1 fruit fly cellular context compared by ENCODE assay signal in the genomic region with DNA sequence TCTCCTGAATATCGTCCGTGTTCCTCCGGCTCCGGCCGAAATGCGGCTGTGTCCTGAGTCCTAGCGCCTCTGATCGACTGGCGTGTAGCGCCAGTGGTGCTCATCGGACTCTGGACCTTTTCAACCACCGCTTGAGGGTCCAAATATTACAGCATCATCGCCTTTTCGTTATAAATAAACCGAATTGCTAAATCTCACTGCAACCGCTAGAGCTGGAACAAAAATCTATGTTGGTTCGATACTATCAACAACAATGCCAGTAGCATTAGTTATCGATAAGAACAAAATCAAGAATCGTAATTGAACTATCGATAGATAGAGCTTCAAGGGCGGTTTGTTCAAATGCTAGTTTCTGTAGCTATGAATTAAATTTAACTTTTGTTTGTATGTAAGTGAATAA.
A peak's percentile ranks its signal among the peaks of the same experiment; 100 is the strongest.
TF ChIP-seq lines count a peak whose summit lies in the region.

Gene CG6325, minus strand, starts transcription at position 220 of the 400 bp plus-strand sequence.

TF ChIP-seq in whole organism, embryonic, 481 proteins besides CTCF, POLR2A, EP300 and RAD21 (continued from another document and continues in another):
- TF ChIP-seq CG1832 (GFP tag; optimal IDR thresholded peaks at IDR 0.05; lab: Kevin White, UChicago) (no peak), B-H2 (GFP tag; optimal IDR thresholded peaks at IDR 0.05; lab: Kevin White, UChicago) (peak; percentile 16), Dfd (GFP tag; optimal IDR thresholded peaks at IDR 0.05; lab: Kevin White, UChicago) (no peak), Med (GFP tag; lab: Kevin White, UChicago) (peak; percentile 88), row (GFP tag; IDR thresholded peaks at IDR 0.05; lab: Robert Waterston, UW) (peak; percentile 47; the same call in 1 of the 3 replicates), dati (GFP tag; IDR thresholded peaks at IDR 0.05; lab: Robert Waterston, UW) (no peak), mam (GFP tag; optimal IDR thresholded peaks at IDR 0.05; lab: Kevin White, UChicago) (peak; percentile 21), crol (GFP tag; IDR thresholded peaks at IDR 0.05; lab: Robert Waterston, UW) (no peak), vfl (GFP tag; optimal IDR thresholded peaks at IDR 0.05; lab: Kevin White, UChicago) (no peak), CG4854 (GFP tag; optimal IDR thresholded peaks at IDR 0.05; lab: Kevin White, UChicago) (no peak), Oli (tag; optimal IDR thresholded peaks at IDR 0.05; lab: Kevin White, UChicago) (no peak), CG6791 (GFP tag; IDR thresholded peaks at IDR 0.05; lab: Robert Waterston, UW; ENCODE audit: partially characterized antibody) (peak; percentile 99), CG13287 (GFP tag; IDR thresholded peaks at IDR 0.05; lab: Robert Waterston, UW; ENCODE audit: partially characterized antibody) (peak; percentile 99), luna (GFP tag; optimal IDR thresholded peaks at IDR 0.05; lab: Kevin White, UChicago) (peak; percentile 19), eyg (GFP tag; optimal IDR thresholded peaks at IDR 0.05; lab: Kevin White, UChicago) (no peak), CG8944 (GFP tag; optimal IDR thresholded peaks at IDR 0.05; lab: Kevin White, UChicago) (no peak), sqz (GFP tag; optimal IDR thresholded peaks at IDR 0.05; lab: Kevin White, UChicago) (no peak), schlank (tag; optimal IDR thresholded peaks at IDR 0.05; lab: Kevin White, UChicago) (no peak), Fer2 (tag; optimal IDR thresholded peaks at IDR 0.05; lab: Kevin White, UChicago) (no peak), Adf1 (GFP tag; IDR thresholded peaks at IDR 0.05; lab: Robert Waterston, UW) (no peak), cg (GFP tag; optimal IDR thresholded peaks at IDR 0.05; lab: Kevin White, UChicago) (no peak), vnd (GFP tag; IDR thresholded peaks at IDR 0.05; lab: Robert Waterston, UW; ENCODE audit: partially characterized antibody) (peak; percentile 98), nmo (GFP tag; optimal IDR thresholded peaks at IDR 0.05; lab: Kevin White, UChicago) (peak; percentile 19), unpg (GFP tag; optimal IDR thresholded peaks at IDR 0.05; lab: Kevin White, UChicago) (no peak), unc-4 (GFP tag; IDR thresholded peaks at IDR 0.05; lab: Robert Waterston, UW; ENCODE audit: partially characterized antibody) (peak; percentile 99), CG1647 (GFP tag; optimal IDR thresholded peaks at IDR 0.05; lab: Kevin White, UChicago) (no peak), CkIIα-i1 (GFP tag; IDR thresholded peaks at IDR 0.05; lab: Robert Waterston, UW) (no peak), tna (GFP tag; IDR thresholded peaks at IDR 0.05; lab: Robert Waterston, UW; ENCODE audit: partially characterized antibody) (peak; percentile 99), CG9817 (tag; optimal IDR thresholded peaks at IDR 0.05; lab: Kevin White, UChicago) (no peak), CG8388 (GFP tag; optimal IDR thresholded peaks at IDR 0.05; lab: Kevin White, UChicago) (no peak), corto (GFP tag; optimal IDR thresholded peaks at IDR 0.05; lab: Kevin White, UChicago) (no peak), CG11456 (GFP tag; IDR thresholded peaks at IDR 0.05; lab: Robert Waterston, UW) (no peak), Kr (GFP tag; optimal IDR thresholded peaks at IDR 0.05; lab: Kevin White, UChicago) (no peak), Nf-YB (GFP tag; optimal IDR thresholded peaks at IDR 0.05; lab: Kevin White, UChicago) (no peak), CoRest (tag; optimal IDR thresholded peaks at IDR 0.05; lab: Kevin White, UChicago) (no peak), insv (GFP tag; optimal IDR thresholded peaks at IDR 0.05; lab: Kevin White, UChicago) (peak in 1 of 2 experiments; percentile 42), Scr (GFP tag; IDR thresholded peaks at IDR 0.05; lab: Robert Waterston, UW; ENCODE audit: partially characterized antibody) (peak; percentile 97), Elba2 (GFP tag; optimal IDR thresholded peaks at IDR 0.05; lab: Kevin White, UChicago) (no peak), NC2α (GFP tag; optimal IDR thresholded peaks at IDR 0.05; lab: Kevin White, UChicago) (no peak), hbn (GFP tag; IDR thresholded peaks at IDR 0.05; lab: Robert Waterston, UW; ENCODE audit: partially characterized antibody) (peak; percentile 99), CG18599 (GFP tag; optimal IDR thresholded peaks at IDR 0.05; lab: Kevin White, UChicago) (no peak), CG17186 (GFP tag; optimal IDR thresholded peaks at IDR 0.05; lab: Kevin White, UChicago) (no peak), CG12104 (GFP tag; optimal IDR thresholded peaks at IDR 0.05; lab: Kevin White, UChicago) (no peak), usp (GFP tag; optimal IDR thresholded peaks at IDR 0.05; lab: Kevin White, UChicago) (no peak), HmgZ (tag; optimal IDR thresholded peaks at IDR 0.05; lab: Kevin White, UChicago) (peak; percentile 43), CG30431 (GFP tag; optimal IDR thresholded peaks at IDR 0.05; lab: Kevin White, UChicago) (no peak), amos (GFP tag; IDR thresholded peaks at IDR 0.05; lab: Robert Waterston, UW; ENCODE audit: partially characterized antibody) (peak; percentile 99), CG2678 (tag; optimal IDR thresholded peaks at IDR 0.05; lab: Kevin White, UChicago) (no peak), dmrt99B (tag; optimal IDR thresholded peaks at IDR 0.05; lab: Kevin White, UChicago) (no peak), TFAM (GFP tag; optimal IDR thresholded peaks at IDR 0.05; lab: Kevin White, UChicago) (no peak), pzg (GFP tag; optimal IDR thresholded peaks at IDR 0.05; lab: Kevin White, UChicago) (peak; percentile 87), Dp (GFP tag; optimal IDR thresholded peaks at IDR 0.05; lab: Kevin White, UChicago) (peak; percentile 94), lilli (GFP tag; optimal IDR thresholded peaks at IDR 0.05; lab: Kevin White, UChicago) (peak; percentile 23), CG2116 (GFP tag; optimal IDR thresholded peaks at IDR 0.05; lab: Kevin White, UChicago) (peak; percentile 84), stc (GFP tag; IDR thresholded peaks at IDR 0.05; lab: Robert Waterston, UW) (no peak), BEAF-32 (GFP tag; optimal IDR thresholded peaks at IDR 0.05; lab: Kevin White, UChicago) (peak; percentile 95), Myb (GFP tag; optimal IDR thresholded peaks at IDR 0.05; lab: Kevin White, UChicago) (peak; percentile 22), C15 (GFP tag; IDR thresholded peaks at IDR 0.05; lab: Robert Waterston, UW) (no peak), ci (GFP tag; IDR thresholded peaks at IDR 0.05; lab: Robert Waterston, UW) (no peak), Eip74EF (GFP tag; optimal IDR thresholded peaks at IDR 0.05; lab: Kevin White, UChicago) (no peak), Drgx (GFP tag; IDR thresholded peaks at IDR 0.05; lab: Robert Waterston, UW) (no peak), ara (GFP tag; IDR thresholded peaks at IDR 0.05; lab: Robert Waterston, UW) (no peak), gfzf (GFP tag; optimal IDR thresholded peaks at IDR 0.05; lab: Kevin White, UChicago) (no peak), HLH54F (GFP tag; optimal IDR thresholded peaks at IDR 0.05; lab: Kevin White, UChicago) (no peak), Ets97D (GFP tag; optimal IDR thresholded peaks at IDR 0.05; lab: Kevin White, UChicago) (peak; percentile 43), CrebB (tag; optimal IDR thresholded peaks at IDR 0.05; lab: Kevin White, UChicago) (peak; percentile 2), repo (GFP tag; optimal IDR thresholded peaks at IDR 0.05; lab: Kevin White, UChicago) (no peak), Hey (tag; optimal IDR thresholded peaks at IDR 0.05; lab: Kevin White, UChicago) (no peak), wdn (GFP tag; IDR thresholded peaks at IDR 0.05; lab: Robert Waterston, UW) (no peak), lbe (GFP tag; optimal IDR thresholded peaks at IDR 0.05; lab: Kevin White, UChicago) (peak; percentile 16), CG10267 (tag; optimal IDR thresholded peaks at IDR 0.05; lab: Kevin White, UChicago) (peak; percentile 33), jumu (GFP tag; optimal IDR thresholded peaks at IDR 0.05; lab: Kevin White, UChicago) (no peak), Lim3 (GFP tag; IDR thresholded peaks at IDR 0.05; lab: Robert Waterston, UW) (no peak), CG14860 (GFP tag; IDR thresholded peaks at IDR 0.05; lab: Robert Waterston, UW; ENCODE audit: partially characterized antibody) (peak; percentile 99), knrl (GFP tag; IDR thresholded peaks at IDR 0.05; lab: Robert Waterston, UW; ENCODE audit: partially characterized antibody) (peak; percentile 97), CG2120 (GFP tag; optimal IDR thresholded peaks at IDR 0.05; lab: Kevin White, UChicago) (peak; percentile 24), CG3726 (GFP tag; IDR thresholded peaks at IDR 0.05; lab: Robert Waterston, UW) (no peak), Opbp (GFP tag; IDR thresholded peaks at IDR 0.05; lab: Robert Waterston, UW; ENCODE audit: partially characterized antibody) (peak; percentile 98), peb (GFP tag; IDR thresholded peaks at IDR 0.05; lab: Robert Waterston, UW) (no peak), Bgb (GFP tag; IDR thresholded peaks at IDR 0.05; lab: Robert Waterston, UW; ENCODE audit: partially characterized antibody) (peak; percentile 99), Stat92E (GFP tag; optimal IDR thresholded peaks at IDR 0.05; lab: Kevin White, UChicago) (peak in 1 of 3 experiments; percentile 13), mld (GFP tag; IDR thresholded peaks at IDR 0.05; lab: Robert Waterston, UW; ENCODE audit: partially characterized antibody) (peak; percentile 99), CG15011 (GFP tag; optimal IDR thresholded peaks at IDR 0.05; lab: Kevin White, UChicago) (no peak), Dll (GFP tag; IDR thresholded peaks at IDR 0.05; lab: Robert Waterston, UW; ENCODE audit: partially characterized antibody) (peak; percentile 98), CG13624 (GFP tag; optimal IDR thresholded peaks at IDR 0.05; lab: Kevin White, UChicago) (peak; percentile 37), odd (GFP tag; optimal IDR thresholded peaks at IDR 0.05; lab: Kevin White, UChicago) (no peak), stwl (tag; optimal IDR thresholded peaks at IDR 0.05; lab: Kevin White, UChicago) (peak; percentile 79), sim (GFP tag; IDR thresholded peaks at IDR 0.05; lab: Robert Waterston, UW) (no peak), CG10543 (GFP tag; optimal IDR thresholded peaks at IDR 0.05; lab: Kevin White, UChicago) (no peak), CG11093 (GFP tag; IDR thresholded peaks at IDR 0.05; lab: Robert Waterston, UW) (no peak), CG43689 (GFP tag; IDR thresholded peaks at IDR 0.05; lab: Robert Waterston, UW) (no peak), klu (GFP tag; IDR thresholded peaks at IDR 0.05; lab: Robert Waterston, UW) (no peak), CG17912 (GFP tag; optimal IDR thresholded peaks at IDR 0.05; lab: Kevin White, UChicago) (no peak), fd64A (GFP tag; optimal IDR thresholded peaks at IDR 0.05; lab: Kevin White, UChicago) (no peak), CG5245 (GFP tag; optimal IDR thresholded peaks at IDR 0.05; lab: Kevin White, UChicago) (no peak), Hsf (GFP tag; optimal IDR thresholded peaks at IDR 0.05; lab: Kevin White, UChicago) (no peak), CG9876 (GFP tag; optimal IDR thresholded peaks at IDR 0.05; lab: Kevin White, UChicago) (no peak), Gug (GFP tag; IDR thresholded peaks at IDR 0.05; lab: Robert Waterston, UW) (no peak), CG3281 (GFP tag; optimal IDR thresholded peaks at IDR 0.05; lab: Kevin White, UChicago) (no peak), YL-1 (GFP tag; optimal IDR thresholded peaks at IDR 0.05; lab: Kevin White, UChicago) (peak; percentile 31), Oaz (GFP tag; IDR thresholded peaks at IDR 0.05; lab: Robert Waterston, UW) (no peak), CG6254 (GFP tag; optimal IDR thresholded peaks at IDR 0.05; lab: Kevin White, UChicago) (no peak), CG16813 (GFP tag; IDR thresholded peaks at IDR 0.05; lab: Robert Waterston, UW; ENCODE audit: partially characterized antibody) (peak; percentile 97), Dref (GFP tag; IDR thresholded peaks at IDR 0.05; lab: Robert Waterston, UW) (peak; percentile 99), CG2199 (GFP tag; IDR thresholded peaks at IDR 0.05; lab: Robert Waterston, UW) (no peak), en (GFP tag; optimal IDR thresholded peaks at IDR 0.05; lab: Kevin White, UChicago) (no peak), slbo (GFP tag; IDR thresholded peaks at IDR 0.05; lab: Robert Waterston, UW) (peak; percentile 32; the same call in 1 of the 2 replicates), Optix (GFP tag; IDR thresholded peaks at IDR 0.05; lab: Robert Waterston, UW) (no peak), hkb (optimal IDR thresholded peaks at IDR 0.05; lab: Kevin White, UChicago) (no peak), hkb (GFP tag; IDR thresholded peaks at IDR 0.05; lab: Robert Waterston, UW) (no peak), sug (tag; optimal IDR thresholded peaks at IDR 0.05; lab: Kevin White, UChicago) (no peak), sr (GFP tag; IDR thresholded peaks at IDR 0.05; lab: Robert Waterston, UW) (no peak), CG1603 (tag; optimal IDR thresholded peaks at IDR 0.05; lab: Kevin White, UChicago) (no peak), nerfin-2 (GFP tag; IDR thresholded peaks at IDR 0.05; lab: Robert Waterston, UW; ENCODE audit: partially characterized antibody) (peak; percentile 98), az2 (GFP tag; optimal IDR thresholded peaks at IDR 0.05; lab: Kevin White, UChicago) (no peak), al (GFP tag; IDR thresholded peaks at IDR 0.05; lab: Robert Waterston, UW) (no peak), CG32767 (GFP tag; IDR thresholded peaks at IDR 0.05; lab: Robert Waterston, UW) (no peak), HHEX (GFP tag; optimal IDR thresholded peaks at IDR 0.05; lab: Kevin White, UChicago) (no peak), CG18476 (GFP tag; optimal IDR thresholded peaks at IDR 0.05; lab: Kevin White, UChicago) (no peak), CG11504 (tag; optimal IDR thresholded peaks at IDR 0.05; lab: Kevin White, UChicago) (no peak), CG4424 (GFP tag; optimal IDR thresholded peaks at IDR 0.05; lab: Kevin White, UChicago) (no peak), gem (tag; optimal IDR thresholded peaks at IDR 0.05; lab: Kevin White, UChicago) (no peak), CG2129 (GFP tag; IDR thresholded peaks at IDR 0.05; lab: Robert Waterston, UW; ENCODE audit: partially characterized antibody) (peak; percentile 91), Jarid2 (GFP tag; optimal IDR thresholded peaks at IDR 0.05; lab: Kevin White, UChicago) (no peak), trem (tag; optimal IDR thresholded peaks at IDR 0.05; lab: Kevin White, UChicago) (peak; percentile 62), CG3407 (GFP tag; optimal IDR thresholded peaks at IDR 0.05; lab: Kevin White, UChicago) (no peak), kni (GFP tag; optimal IDR thresholded peaks at IDR 0.05; lab: Kevin White, UChicago) (no peak), CG4617 (GFP tag; optimal IDR thresholded peaks at IDR 0.05; lab: Kevin White, UChicago; ENCODE audit: borderline replicate concordance) (peak; percentile 64), mirr (GFP tag; optimal IDR thresholded peaks at IDR 0.05; lab: Kevin White, UChicago) (no peak), CG30020 (tag; optimal IDR thresholded peaks at IDR 0.05; lab: Kevin White, UChicago) (no peak)
